Worm (Caenorhabditis elegans): ENCODE results near the gene his-4.

DNA sequence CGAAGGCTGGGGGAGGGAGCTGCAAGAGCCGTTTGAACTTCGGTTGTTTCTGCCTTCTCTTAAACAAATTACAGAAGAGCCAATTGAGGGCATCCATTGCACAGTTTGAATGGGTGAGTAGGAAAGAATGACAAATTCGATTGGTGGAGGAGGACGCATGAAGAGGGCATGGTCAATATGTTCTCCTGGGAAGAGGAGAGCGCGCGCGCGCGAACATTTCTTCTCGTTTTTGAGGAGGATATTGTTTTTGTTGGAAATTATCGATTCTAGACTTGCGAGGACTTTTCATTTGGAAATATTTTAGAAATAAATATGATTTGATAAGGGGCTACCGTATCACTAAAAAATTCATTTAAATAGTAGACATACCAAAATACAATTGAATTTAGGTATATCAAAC lies 8.7 kb downstream of the his-4 start, which contains the start of gene T10C6.7:
- TF ChIP-seq scrt-1 (GFP tag; IDR thresholded peaks at IDR 0.05): no peak
- TF ChIP-seq F13C5.2 (tag; optimal IDR thresholded peaks at IDR 0.05): no peak
- no peak for TF ChIP-seq ama-1 (optimal IDR thresholded peaks at IDR 0.05)
- no peak for TF ChIP-seq ets-7 (tag; optimal IDR thresholded peaks at IDR 0.05)
- TF ChIP-seq sea-1 (GFP tag; conservative IDR thresholded peaks at IDR 0.05): no peak
- TF ChIP-seq aly-1 (tag; optimal IDR thresholded peaks at IDR 0.05): no peak
- no peak for TF ChIP-seq B0310.2 (tag; optimal IDR thresholded peaks at IDR 0.05)
- no peak for TF ChIP-seq tbx-11 (GFP tag; IDR thresholded peaks at IDR 0.05)
- TF ChIP-seq hmbx-1 (tag; optimal IDR thresholded peaks at IDR 0.05): no peak
- no peak for TF ChIP-seq flt-1 (GFP tag; IDR thresholded peaks at IDR 0.05)
- TF ChIP-seq pes-1 (GFP tag; IDR thresholded peaks at IDR 0.05): no peak
- TF ChIP-seq hnd-1 (tag; optimal IDR thresholded peaks at IDR 0.05): no peak
- no peak for TF ChIP-seq tbx-37 (GFP tag; conservative IDR thresholded peaks at IDR 0.05)
